Worm (Caenorhabditis elegans) whole organism, young adult: Measurements from ENCODE around the gene F45D3.2.
A peak's percentile ranks its signal among the peaks of the same experiment; 100 is the strongest.

Experiments used
- B0019.2 ChIP-seq: fragments of 200-800 bp; sonication (Bioruptor generic); conservative IDR thresholded peaks from 2 replicates; pipeline ENCODE4 v1.3.6; 2022; ENCODE audit warnings: missing genetic modification reagents, missing genetic modification characterization, missing compliant biosample characterization
- B0035.1 ChIP-seq: sonication (generic microtip); optimal IDR thresholded peaks from 2 replicates; lab custom pipeline; 2016; ENCODE audit warnings: missing genetic modification characterization, mild to moderate bottlenecking, missing compliant biosample characterization, missing genotype, missing genetic modification reagents
- F49E8.2 ChIP-seq: sonication (generic microtip); optimal IDR thresholded peaks from 3 replicates; lab custom pipeline; 2017; ENCODE audit warnings: missing genetic modification characterization, mild to moderate bottlenecking, missing compliant biosample characterization, antibody characterized with exemption, moderate library complexity; ENCODE audit not compliant: insufficient read depth
- F55B11.4 ChIP-seq: sonication (generic microtip); optimal IDR thresholded peaks from 2 replicates; lab custom pipeline; 2016; ENCODE audit warnings: missing compliant biosample characterization, missing genetic modification characterization, borderline replicate concordance; ENCODE audit not compliant: insufficient read depth
- F57C9.4 ChIP-seq: sonication (generic microtip); optimal IDR thresholded peaks from 2 replicates; lab custom pipeline; 2017; ENCODE audit warnings: mild to moderate bottlenecking, missing genetic modification characterization, missing compliant biosample characterization
- T07F8.4 ChIP-seq: sonication (generic microtip); optimal IDR thresholded peaks from 2 replicates; lab custom pipeline; 2016; ENCODE audit warnings: mild to moderate bottlenecking, missing genetic modification characterization, moderate library complexity, missing compliant biosample characterization
- T26A5.8 ChIP-seq: sonication (generic microtip); optimal IDR thresholded peaks from 2 replicates; lab custom pipeline; 2016; ENCODE audit warnings: missing genetic modification characterization, missing compliant biosample characterization
- Y53F4B.3 ChIP-seq: fragments of 200-800 bp; sonication (Bioruptor generic); IDR thresholded peaks from 2 replicates; pipeline ENCODE4 v1.3.6; 2022; ENCODE audit warnings: missing genetic modification reagents, missing genetic modification characterization, missing compliant biosample characterization
- Y79H2A.3 ChIP-seq: fragments of 200-800 bp; sonication (Bioruptor generic); conservative IDR thresholded peaks from 2 replicates; pipeline ENCODE4 v1.3.6; 2022; ENCODE audit warnings: missing genetic modification reagents, missing genetic modification characterization, missing compliant biosample characterization
- Y95B8A.8 ChIP-seq: fragments of 200-800 bp; sonication (Bioruptor generic); IDR thresholded peaks from 2 replicates; pipeline ENCODE4 v1.3.6; 2022; ENCODE audit warnings: missing genetic modification reagents, missing genetic modification characterization, missing compliant biosample characterization
- ama-1 ChIP-seq, 3 experiments: fragments of 150-350 bp in 1 of 3; sonication (generic microtip) in 2 of 3; optimal IDR thresholded peaks; 2 replicates each; lab custom pipeline; 2014 to 2018; ENCODE audit warnings: missing biosample characterization in 2 of 3, missing genetic modification characterization in 2 of 3, missing genetic modification reagents in 2 of 3
- aptf-3 ChIP-seq: fragments of 200-800 bp; sonication (Bioruptor generic); IDR thresholded peaks from 2 replicates; pipeline ENCODE4 v1.3.6; 2022; ENCODE audit warnings: missing genetic modification characterization, missing compliant biosample characterization
- atf-7 ChIP-seq: sonication (generic microtip); optimal IDR thresholded peaks from 2 replicates; lab custom pipeline; 2017; ENCODE audit warnings: mild to moderate bottlenecking, missing genetic modification characterization, missing compliant biosample characterization
- bed-2 ChIP-seq: fragments of 200-800 bp; sonication (Bioruptor generic); IDR thresholded peaks from 2 replicates; pipeline ENCODE4 v1.3.6; 2022; ENCODE audit warnings: missing genetic modification reagents, missing genetic modification characterization, missing compliant biosample characterization
- cebp-1 ChIP-seq, 2 experiments: fragments of 200-800 bp in 1 of 2; sonication (Bioruptor generic) in 1 of 2; sonication (generic microtip) in 1 of 2; IDR thresholded peaks in 1 of 2; optimal IDR thresholded peaks in 1 of 2; 2 replicates each; pipeline versions ENCODE4 v1.3.6 to Lab custom; 2017 to 2022; ENCODE audit warnings: missing compliant biosample characterization in 2 of 2, missing genetic modification characterization in 2 of 2, mild to moderate bottlenecking in 1 of 2, missing genetic modification reagents in 1 of 2, moderate library complexity in 1 of 2
- ceh-27 ChIP-seq: fragments of 200-800 bp; sonication (Bioruptor generic); optimal IDR thresholded peaks from 2 replicates; lab custom pipeline; 2018; ENCODE audit warnings: mild to moderate bottlenecking, missing genetic modification characterization, moderate library complexity, missing compliant biosample characterization
- dox-1 ChIP-seq: fragments of 200-800 bp; sonication (Bioruptor generic); IDR thresholded peaks from 2 replicates; pipeline ENCODE4 v1.3.6; 2022; ENCODE audit warnings: missing genetic modification reagents, missing genetic modification characterization, missing compliant biosample characterization
- dpff-1 ChIP-seq: sonication (generic microtip); optimal IDR thresholded peaks from 2 replicates; lab custom pipeline; 2017; ENCODE audit warnings: mild to moderate bottlenecking, missing genetic modification characterization, missing compliant biosample characterization
- egl-18 ChIP-seq: fragments of 200-800 bp; sonication (Bioruptor generic); IDR thresholded peaks from 2 replicates; pipeline ENCODE4 v1.3.6; 2022; ENCODE audit warnings: missing genetic modification reagents, missing genetic modification characterization, missing compliant biosample characterization
- egrh-3 ChIP-seq: fragments of 200-800 bp; sonication (Bioruptor generic); IDR thresholded peaks from 2 replicates; pipeline ENCODE4 v1.3.6; 2022; ENCODE audit warnings: missing genetic modification reagents, missing genetic modification characterization, missing compliant biosample characterization
- hmg-1.2 ChIP-seq: fragments of 200-800 bp; sonication (Bioruptor generic); IDR thresholded peaks from 2 replicates; pipeline ENCODE4 v1.3.6; 2022; ENCODE audit warnings: missing genetic modification reagents, missing genetic modification characterization, missing compliant biosample characterization
- hsf-1 ChIP-seq: fragments of 200-800 bp; sonication (Bioruptor generic); IDR thresholded peaks from 2 replicates; pipeline ENCODE4 v1.3.6; 2022; ENCODE audit warnings: missing genetic modification reagents, missing genetic modification characterization, missing compliant biosample characterization
- lin-40 ChIP-seq: sonication (generic microtip); optimal IDR thresholded peaks from 2 replicates; lab custom pipeline; 2016; ENCODE audit warnings: missing genetic modification characterization, mild to moderate bottlenecking, missing compliant biosample characterization, missing genotype, missing genetic modification reagents
- lin-54 ChIP-seq: fragments of 200-800 bp; sonication (Bioruptor generic); optimal IDR thresholded peaks from 2 replicates; lab custom pipeline; 2018; ENCODE audit warnings: mild to moderate bottlenecking, missing genetic modification characterization, missing compliant biosample characterization
- lir-1 ChIP-seq: fragments of 200-800 bp; sonication (Bioruptor generic); conservative IDR thresholded peaks from 2 replicates; pipeline ENCODE4 v1.3.6; 2022; ENCODE audit warnings: missing genetic modification reagents, missing genetic modification characterization, missing compliant biosample characterization
- lsl-1 ChIP-seq: fragments of 200-800 bp; sonication (Bioruptor generic); optimal IDR thresholded peaks from 2 replicates; lab custom pipeline; 2018; ENCODE audit warnings: mild to moderate bottlenecking, missing genetic modification characterization, moderate library complexity, missing compliant biosample characterization
- madf-8 ChIP-seq: fragments of 200-800 bp; sonication (Bioruptor generic); conservative IDR thresholded peaks from 2 replicates; pipeline ENCODE4 v1.3.6; 2022; ENCODE audit warnings: missing genetic modification reagents, missing genetic modification characterization, missing compliant biosample characterization
- mcd-1 ChIP-seq: fragments of 200-800 bp; sonication (Bioruptor generic); IDR thresholded peaks from 2 replicates; pipeline ENCODE4 v1.3.6; 2022; ENCODE audit warnings: missing genetic modification reagents, missing genetic modification characterization, missing compliant biosample characterization
- mel-28 ChIP-seq: sonication (generic microtip); optimal IDR thresholded peaks from 2 replicates; lab custom pipeline; 2016; ENCODE audit warnings: borderline replicate concordance, mild to moderate bottlenecking, missing genetic modification characterization, missing compliant biosample characterization
- mxl-1 ChIP-seq: sonication (generic microtip); optimal IDR thresholded peaks from 2 replicates; lab custom pipeline; 2016; ENCODE audit warnings: missing genetic modification characterization, missing compliant biosample characterization
- nfyb-1 ChIP-seq: fragments of 200-800 bp; sonication (Bioruptor generic); IDR thresholded peaks from 2 replicates; pipeline ENCODE4 v1.3.6; 2022; ENCODE audit warnings: missing genetic modification reagents, missing genetic modification characterization, missing compliant biosample characterization
- nhr-27 ChIP-seq: fragments of 200-800 bp; sonication (Bioruptor generic); optimal IDR thresholded peaks from 2 replicates; lab custom pipeline; 2018; ENCODE audit warnings: mild to moderate bottlenecking, missing genetic modification characterization, moderate library complexity, missing compliant biosample characterization
- nhr-80 ChIP-seq: sonication (generic microtip); optimal IDR thresholded peaks from 2 replicates; lab custom pipeline; 2016; ENCODE audit warnings: missing genetic modification characterization, missing compliant biosample characterization
- snpc-4 ChIP-seq, 5 experiments: fragments of 150-350 bp in 1 of 5; sonication (generic microtip) in 4 of 5; optimal IDR thresholded peaks; 2 replicates each; lab custom pipeline; 2014 to 2018; ENCODE audit warnings: missing genetic modification characterization in 5 of 5, missing biosample characterization in 3 of 5, antibody characterized with exemption in 2 of 5, mild to moderate bottlenecking in 2 of 5, missing compliant biosample characterization in 2 of 5, missing genotype in 2 of 5, moderate library complexity in 2 of 5, missing genetic modification reagents in 1 of 5
- unc-130 ChIP-seq: sonication (generic microtip); optimal IDR thresholded peaks from 2 replicates; lab custom pipeline; 2016; ENCODE audit warnings: missing genetic modification reagents, missing genetic modification characterization, missing compliant biosample characterization
- ztf-18 ChIP-seq: sonication (generic microtip); optimal IDR thresholded peaks from 2 replicates; lab custom pipeline; 2016; ENCODE audit warnings: missing genotype, mild to moderate bottlenecking, missing genetic modification characterization, missing compliant biosample characterization
- ztf-22 ChIP-seq: fragments of 200-800 bp; sonication (Bioruptor generic); optimal IDR thresholded peaks from 2 replicates; lab custom pipeline; 2018; ENCODE audit warnings: mild to moderate bottlenecking, missing genetic modification characterization, moderate library complexity, missing compliant biosample characterization
- ztf-3 ChIP-seq: fragments of 200-800 bp; sonication (Bioruptor generic); optimal IDR thresholded peaks from 2 replicates; lab custom pipeline; 2018; ENCODE audit warnings: mild to moderate bottlenecking, missing genetic modification characterization, missing compliant biosample characterization

Gene F45D3.2

DNA sequence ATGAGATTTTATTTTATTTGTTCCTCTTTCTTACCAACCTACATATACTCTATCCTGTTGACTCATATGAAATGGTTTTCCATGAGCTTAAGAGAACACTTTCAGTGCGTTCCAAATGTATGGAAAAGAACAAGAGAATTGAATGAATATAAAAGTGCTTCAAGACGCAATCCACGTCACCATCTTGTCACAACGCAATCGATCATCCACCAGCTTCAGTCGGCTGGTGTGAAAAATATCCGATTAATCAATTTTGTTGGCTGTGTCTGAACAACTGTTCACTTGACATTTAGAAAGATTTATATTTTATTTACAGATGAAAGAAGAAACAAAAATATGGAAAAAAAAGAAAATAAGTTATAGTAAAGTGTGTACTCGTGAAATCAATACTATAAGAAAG is 17.5 kb upstream of the F45D3.2 start:
- TF ChIP-seq lin-54 (GFP tag; lab: Kevin White, UChicago) (no peak), cebp-1 (GFP tag; IDR thresholded peaks at IDR 0.05; lab: Robert Waterston, UW) (no peak), cebp-1 (tag; optimal IDR thresholded peaks at IDR 0.05; lab: Kevin White, UChicago) (no peak)

DNA sequence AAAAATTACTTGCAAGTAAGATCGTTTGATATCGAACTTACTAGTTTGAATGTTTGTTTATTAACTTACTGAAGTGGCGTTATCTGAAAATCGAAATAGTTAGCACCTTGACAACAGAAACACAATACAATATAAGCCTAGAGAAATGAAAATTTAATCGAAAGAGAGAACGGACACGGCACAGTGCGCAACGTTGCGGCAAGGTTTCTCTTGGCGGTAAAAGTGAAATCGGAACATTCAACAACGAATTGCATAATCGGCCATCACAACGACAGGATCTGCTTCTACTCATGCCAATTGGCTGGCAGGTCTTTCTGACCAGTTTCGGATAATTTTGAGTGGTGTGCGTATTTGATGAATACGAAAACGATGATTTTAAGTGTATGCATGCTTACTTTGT is 15.3 kb upstream of the F45D3.2 start, which contains the start of gene dyf-4:
Gene dyf-4, minus strand, starts transcription at position 213 of the 400 bp plus-strand sequence.
- TF ChIP-seq cebp-1 (GFP tag; IDR thresholded peaks at IDR 0.05; lab: Robert Waterston, UW) (no peak), cebp-1 (tag; optimal IDR thresholded peaks at IDR 0.05; lab: Kevin White, UChicago) (no peak), F57C9.4 (tag; lab: Kevin White, UChicago) (no peak), ztf-22 (no peak), lin-40 (tag; lab: Kevin White, UChicago) (no peak), ztf-3 (GFP tag; lab: Kevin White, UChicago) (no peak)

DNA sequence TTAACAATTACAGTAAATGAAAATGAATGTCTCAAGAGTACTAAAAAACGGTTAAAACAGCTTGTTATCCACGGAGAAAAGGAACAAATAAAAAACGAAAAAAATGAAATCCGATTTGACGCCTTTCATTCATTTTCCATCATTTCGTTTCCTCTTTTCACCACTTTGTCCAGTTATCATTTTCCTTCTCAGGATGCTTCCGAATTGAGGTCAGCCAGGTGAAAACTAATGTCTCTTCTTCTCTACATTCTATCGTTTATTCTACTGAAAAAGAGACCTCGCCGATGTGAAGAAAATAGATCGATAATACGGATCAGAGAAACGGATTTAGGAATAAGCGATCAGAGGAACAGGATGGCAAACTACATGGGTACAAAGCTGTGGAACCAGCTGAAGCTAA is 14.7 kb upstream of the F45D3.2 start:
- TF ChIP-seq Y79H2A.3 (no peak), mel-28 (tag; lab: Kevin White, UChicago) (no peak), nhr-27 (tag; lab: Kevin White, UChicago) (no peak), snpc-4 (GFP tag; optimal IDR thresholded peaks at IDR 0.05; lab: Kevin White, UChicago) (no peak), snpc-4 (tag; optimal IDR thresholded peaks at IDR 0.05; lab: Kevin White, UChicago) (no peak), ztf-18 (no peak), F55B11.4 (tag; lab: Kevin White, UChicago) (no peak), ama-1 (optimal IDR thresholded peaks at IDR 0.05; lab: Kevin White, UChicago) (no peak), ama-1 (GFP tag; optimal IDR thresholded peaks at IDR 0.05; lab: Kevin White, UChicago) (no peak)

DNA sequence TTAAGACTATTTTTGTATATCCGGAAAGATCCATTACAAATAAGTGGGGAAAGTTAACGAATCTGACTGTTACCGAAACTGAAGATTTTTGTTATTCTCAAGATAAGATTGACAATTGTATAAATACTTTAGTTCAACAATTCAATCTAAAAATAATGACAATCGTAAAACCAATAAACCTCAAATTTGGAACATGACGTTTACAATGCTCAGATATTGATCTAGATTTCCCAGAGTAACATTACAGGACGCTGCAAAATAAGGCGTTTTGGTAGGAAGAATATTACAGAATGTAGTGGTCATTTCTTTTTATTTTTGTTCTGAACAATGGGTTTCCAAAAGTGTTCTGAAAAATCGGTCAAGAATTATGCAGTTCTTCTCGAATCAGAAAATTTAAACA is 14.1 kb upstream of the F45D3.2 start, which contains the start of gene F45D3.1:
Gene F45D3.1, plus strand, starts transcription at position 301 of the 400 bp plus-strand sequence.
- TF ChIP-seq egl-18 (GFP tag; lab: Robert Waterston, UW) (no peak), lir-1 (no peak), mxl-1 (tag; lab: Kevin White, UChicago) (no peak), nhr-80 (tag; lab: Kevin White, UChicago) (no peak), egrh-3 (GFP tag; lab: Robert Waterston, UW) (no peak), T26A5.8 (tag; lab: Kevin White, UChicago) (no peak)

DNA sequence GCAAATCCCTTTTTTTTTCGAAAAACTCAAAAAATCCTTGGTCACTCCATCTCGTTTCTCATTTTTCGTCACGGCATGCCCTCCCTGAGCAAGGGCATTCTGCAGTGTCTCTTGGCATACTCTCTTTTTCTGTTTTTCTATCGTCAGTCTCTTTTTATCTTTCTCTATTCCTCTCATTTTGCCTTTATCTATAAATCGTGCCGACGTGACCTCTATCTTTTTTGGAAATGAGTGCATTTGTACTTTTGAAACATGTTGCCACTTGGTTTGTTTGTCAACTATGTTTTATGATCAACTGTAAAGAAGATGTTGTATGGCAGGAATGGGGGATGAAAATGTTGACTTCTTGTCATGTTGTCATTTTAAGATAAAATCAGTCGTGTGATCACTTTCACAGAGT is 11.9 kb upstream of the F45D3.2 start:
- TF ChIP-seq nhr-80 (tag; lab: Kevin White, UChicago) (peak; percentile 55), hmg-1.2 (GFP tag; lab: Robert Waterston, UW) (peak; percentile 82), ceh-27 (GFP tag; lab: Kevin White, UChicago) (peak; percentile 19), nfyb-1 (GFP tag; lab: Robert Waterston, UW) (no peak), atf-7 (no peak), hsf-1 (GFP tag; lab: Robert Waterston, UW) (no peak), lir-1 (no peak), bed-2 (GFP tag; lab: Robert Waterston, UW) (no peak), Y95B8A.8 (GFP tag; lab: Robert Waterston, UW) (no peak), ztf-22 (no peak)
- TF ChIP-seq, all 124 proteins: peak for 3

DNA sequence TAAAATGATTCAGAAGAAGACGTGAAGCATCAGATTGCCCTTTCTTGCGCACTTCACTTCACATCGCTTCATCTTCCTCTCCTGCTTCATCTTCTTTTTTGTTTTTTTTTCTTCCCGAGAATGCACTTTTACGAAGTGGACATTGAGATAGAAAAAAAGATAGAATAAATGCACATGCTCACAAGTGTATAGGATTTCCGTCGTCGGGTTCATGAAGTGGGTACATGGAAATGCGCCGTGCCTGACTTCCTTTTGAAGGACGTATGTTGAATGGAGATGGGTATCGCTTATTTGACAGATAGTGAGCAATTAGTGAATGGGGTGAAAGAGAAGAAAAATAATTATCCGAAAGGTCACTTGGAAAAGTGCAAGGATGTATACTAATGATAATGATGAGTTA is 10.7 kb upstream of the F45D3.2 start:
- TF ChIP-seq madf-8: no peak
- no peak for TF ChIP-seq B0035.1 (tag; lab: Kevin White, UChicago)
- TF ChIP-seq lsl-1 (GFP tag; lab: Kevin White, UChicago): no peak
- TF ChIP-seq dox-1: no peak
- no peak for TF ChIP-seq Y53F4B.3
- no peak for TF ChIP-seq nfyb-1 (GFP tag; lab: Robert Waterston, UW)
- TF ChIP-seq B0019.2 (GFP tag; lab: Robert Waterston, UW): no peak
- no peak for TF ChIP-seq egrh-3 (GFP tag; lab: Robert Waterston, UW)
- TF ChIP-seq ceh-27 (GFP tag; lab: Kevin White, UChicago): no peak
- no peak for TF ChIP-seq unc-130
- no peak for TF ChIP-seq dpff-1 (tag; lab: Kevin White, UChicago)
- TF ChIP-seq mcd-1: no peak
- no peak for TF ChIP-seq T07F8.4
- no peak for TF ChIP-seq F49E8.2
- no peak for TF ChIP-seq aptf-3 (GFP tag; lab: Robert Waterston, UW)
